Worm (Caenorhabditis elegans): Measurements from ENCODE around the gene arl-6.
"Not testable (repeated sequence)": the region's sequence is repeated elsewhere in the genome, so short reads cannot be mapped to it uniquely, and the experiment has no call there.

Gene arl-6

ce11 chrIII:4785131-4785530, 29.5 kb downstream of the arl-6 start, which contains the start of gene enu-3.2:
enu-3.2 (minus strand) TSS chrIII:4785235.
- not testable (repeated sequence) for TF ChIP-seq W03F9.2, dao-5, him-1 (tag; optimal IDR thresholded peaks at IDR 0.05)

- TF ChIP-seq dao-5, W03F9.2, him-1 (tag; optimal IDR thresholded peaks at IDR 0.05): not testable (repeated sequence)
Observed at ce11 chrIII:4781937-4782576, 32.6 kb downstream of the arl-6 start, which contains the start of the genes gex-5 and C38D4.10. gex-5 (minus strand) TSS chrIII:4781987. C38D4.10 (plus strand) TSS chrIII:4782526.

- no peak for TF ChIP-seq him-1 (tag; optimal IDR thresholded peaks at IDR 0.05)
- TF ChIP-seq W03F9.2 (tag; optimal IDR thresholded peaks at IDR 0.05) = no peak
- no peak for TF ChIP-seq dao-5 (tag; optimal IDR thresholded peaks at IDR 0.05)
Observed at ce11 chrIII:4779855-4780254, 34.8 kb downstream of the arl-6 start, which contains the start of gene B0393.9. B0393.9 (minus strand) TSS chrIII:4780157.

- no peak for TF ChIP-seq him-1 (tag; optimal IDR thresholded peaks at IDR 0.05)
- TF ChIP-seq W03F9.2 (tag; optimal IDR thresholded peaks at IDR 0.05) = no peak
- TF ChIP-seq dao-5 (tag; optimal IDR thresholded peaks at IDR 0.05) = no peak
Observed at ce11 chrIII:4778003-4778402, 36.6 kb downstream of the arl-6 start, which contains the start of gene B0393.7. B0393.7 (minus strand) TSS chrIII:4778103.

- TF ChIP-seq W03F9.2 (tag; optimal IDR thresholded peaks at IDR 0.05) (no peak), dao-5 (tag; optimal IDR thresholded peaks at IDR 0.05) (no peak), him-1 (tag; optimal IDR thresholded peaks at IDR 0.05) (no peak)
Observed at ce11 chrIII:4767869-4768645, 46.6 kb downstream of the arl-6 start.

- TF ChIP-seq him-1 (tag; optimal IDR thresholded peaks at IDR 0.05) = no peak
- no peak for TF ChIP-seq dao-5 (tag; optimal IDR thresholded peaks at IDR 0.05)
- no peak for TF ChIP-seq W03F9.2 (tag; optimal IDR thresholded peaks at IDR 0.05)
Observed at ce11 chrIII:4766842-4767241, 47.8 kb downstream of the arl-6 start.

- TF ChIP-seq W03F9.2 (tag; optimal IDR thresholded peaks at IDR 0.05) = no peak
- TF ChIP-seq him-1 (tag; optimal IDR thresholded peaks at IDR 0.05) = no peak
- TF ChIP-seq dao-5 (tag; optimal IDR thresholded peaks at IDR 0.05) = no peak
Observed at ce11 chrIII:4765474-4765873, 49.2 kb downstream of the arl-6 start, which contains the start of gene B0393.5. B0393.5 (plus strand) TSS chrIII:4765774.

- TF ChIP-seq him-1 (tag; optimal IDR thresholded peaks at IDR 0.05) (no peak), dao-5 (tag; optimal IDR thresholded peaks at IDR 0.05) (no peak), W03F9.2 (tag; optimal IDR thresholded peaks at IDR 0.05) (no peak)
Observed at ce11 chrIII:4763509-4763908, 51.1 kb downstream of the arl-6 start, which contains the start of gene B0393.4. B0393.4 (minus strand) TSS chrIII:4763609.

ce11 chrIII:4762846-4763245, 51.8 kb downstream of the arl-6 start:
- TF ChIP-seq W03F9.2 (tag; optimal IDR thresholded peaks at IDR 0.05) = no peak
- no peak for TF ChIP-seq dao-5 (tag; optimal IDR thresholded peaks at IDR 0.05)
- no peak for TF ChIP-seq him-1 (tag; optimal IDR thresholded peaks at IDR 0.05)

Data from whole organism, L4/young adult.